Worm (Caenorhabditis elegans): Measurements from ENCODE around the gene gpd-1.

DNA sequence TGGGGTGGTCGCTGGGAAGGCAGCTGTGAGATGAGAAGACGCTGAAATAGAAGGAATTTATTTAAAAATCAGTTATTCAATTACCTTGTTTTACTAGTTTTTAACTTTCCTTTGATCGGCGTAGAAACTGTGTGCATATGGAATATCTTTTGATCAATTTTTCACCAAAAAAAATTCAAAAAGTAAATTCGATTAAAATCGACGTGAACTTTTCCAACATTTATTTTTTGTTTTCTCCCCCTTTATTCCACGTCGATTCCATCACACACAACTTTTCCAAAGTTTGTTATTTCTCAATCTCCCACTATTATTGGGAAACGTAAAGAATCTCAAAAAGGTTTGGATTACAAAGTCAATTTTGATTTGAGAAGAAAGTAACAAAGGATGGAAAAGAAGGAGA lies 33.4 kb upstream of the gpd-1 start, which contains the start of gene C07E3.4:
- no peak for TF ChIP-seq tab-1 (GFP tag; IDR thresholded peaks at IDR 0.05)
- no peak for TF ChIP-seq flt-1 (GFP tag; IDR thresholded peaks at IDR 0.05)
- no peak for TF ChIP-seq klf-2 (GFP tag; conservative IDR thresholded peaks at IDR 0.05)
- no peak for TF ChIP-seq cog-1 (tag; optimal IDR thresholded peaks at IDR 0.05)
- no peak for TF ChIP-seq med-1 (GFP tag; optimal IDR thresholded peaks at IDR 0.05; ENCODE audit: insufficient read depth)
- no peak for TF ChIP-seq T22C8.4 (GFP tag; IDR thresholded peaks at IDR 0.05)
